Worm (Caenorhabditis elegans): ENCODE measurements around the gene T28F3.11.

- TF ChIP-seq elt-2 (tag; optimal IDR thresholded peaks at IDR 0.05) (peak; percentile 82), ama-1 (optimal IDR thresholded peaks at IDR 0.05) (no peak)
Observed at ce11 chrIV:17278363-17278762, 13.1 kb downstream of the T28F3.11 start.
